Fruit fly (Drosophila melanogaster) whole organism, embryonic: ENCODE results near the gene CG14995.

ENCODE experiments used
- BtbVII ChIP-seq: fragments of 200-800 bp; sonication (Bioruptor generic); optimal IDR thresholded peaks from 3 replicates; lab custom pipeline; 2017; ENCODE audit warnings: missing biosample characterization, mild to moderate bottlenecking, missing genetic modification characterization
- CG10321 ChIP-seq: fragments of 200-800 bp; sonication (Bioruptor generic); IDR thresholded peaks from 2 replicates; pipeline ENCODE4 v1.3.6; 2022; ENCODE audit warnings: missing biosample characterization, missing genetic modification characterization
- CG11504 ChIP-seq: fragments of 200-800 bp; sonication (Bioruptor generic); optimal IDR thresholded peaks from 3 replicates; lab custom pipeline; 2019; ENCODE audit warnings: missing biosample characterization, mild to moderate bottlenecking, missing genetic modification characterization, moderate library complexity
- CG12299 ChIP-seq: fragments of 200-800 bp; sonication (Bioruptor generic); optimal IDR thresholded peaks from 2 replicates; lab custom pipeline; 2018; ENCODE audit warnings: missing biosample characterization, mild to moderate bottlenecking, missing genetic modification characterization
- CG12659 ChIP-seq: fragments of 200-800 bp; sonication (Bioruptor generic); optimal IDR thresholded peaks from 3 replicates; lab custom pipeline; 2017; ENCODE audit warnings: mild to moderate bottlenecking, missing biosample characterization, missing genetic modification reagents, missing genetic modification characterization
- CG13624 ChIP-seq: fragments of 200-800 bp; sonication (Bioruptor generic); optimal IDR thresholded peaks from 2 replicates; lab custom pipeline; 2016; ENCODE audit warnings: missing biosample characterization, missing genetic modification characterization
- CG15269 ChIP-seq: fragments of 200-800 bp; sonication (Bioruptor generic); optimal IDR thresholded peaks from 2 replicates; lab custom pipeline; 2018; ENCODE audit warnings: missing biosample characterization, mild to moderate bottlenecking, missing genetic modification characterization, moderate library complexity
- CG31365 ChIP-seq: fragments of 200-800 bp; sonication (Bioruptor generic); optimal IDR thresholded peaks from 2 replicates; lab custom pipeline; 2018; ENCODE audit warnings: missing biosample characterization, mild to moderate bottlenecking, missing genetic modification characterization
- CG7271 ChIP-seq: fragments of 200-800 bp; sonication (Bioruptor generic); optimal IDR thresholded peaks from 2 replicates; lab custom pipeline; 2018; ENCODE audit warnings: missing biosample characterization, mild to moderate bottlenecking, missing genetic modification characterization, moderate library complexity
- CG7839 ChIP-seq: fragments of 200-800 bp; sonication (Bioruptor generic); optimal IDR thresholded peaks from 3 replicates; lab custom pipeline; 2018; ENCODE audit warnings: missing biosample characterization, mild to moderate bottlenecking, missing genetic modification characterization, moderate library complexity
- CG7987 ChIP-seq: fragments of 200-800 bp; sonication (Bioruptor generic); optimal IDR thresholded peaks from 2 replicates; lab custom pipeline; 2018; ENCODE audit warnings: missing biosample characterization, mild to moderate bottlenecking, missing genetic modification characterization, moderate library complexity
- CG8944 ChIP-seq: fragments of 200-800 bp; sonication (Bioruptor generic); optimal IDR thresholded peaks from 3 replicates; lab custom pipeline; 2016; ENCODE audit warnings: missing biosample characterization, missing genetic modification characterization
- CG9797 ChIP-seq: fragments of 200-800 bp; sonication (Bioruptor generic); optimal IDR thresholded peaks from 3 replicates; lab custom pipeline; 2018; ENCODE audit warnings: missing biosample characterization, mild to moderate bottlenecking, missing genetic modification characterization
- CG9876 ChIP-seq: fragments of 200-800 bp; sonication (Bioruptor generic); optimal IDR thresholded peaks from 2 replicates; lab custom pipeline; 2016; ENCODE audit warnings: missing biosample characterization, missing genetic modification characterization
- Chrac-16 ChIP-seq: fragments of 200-800 bp; sonication (Bioruptor generic); optimal IDR thresholded peaks from 3 replicates; lab custom pipeline; 2016; ENCODE audit warnings: missing biosample characterization, missing genetic modification characterization
- D19B ChIP-seq: fragments of 200-800 bp; sonication (Bioruptor generic); optimal IDR thresholded peaks from 2 replicates; lab custom pipeline; 2017; ENCODE audit warnings: missing biosample characterization, mild to moderate bottlenecking, missing genetic modification characterization
- Dfd ChIP-seq, 2 experiments: fragments of >200 bp; optimal IDR thresholded peaks; 2 replicates each; lab custom pipeline; 2017; ENCODE audit warnings: missing biosample characterization in 2 of 2, missing genetic modification characterization in 2 of 2
- Dref ChIP-seq: fragments of 200-800 bp; sonication (Bioruptor generic); IDR thresholded peaks from 2 replicates; pipeline ENCODE4 v1.3.6; 2022; ENCODE audit warnings: missing biosample characterization, missing genetic modification characterization
- Hmr ChIP-seq: fragments of 200-800 bp; sonication (Bioruptor generic); optimal IDR thresholded peaks from 3 replicates; lab custom pipeline; 2017; ENCODE audit warnings: mild to moderate bottlenecking, missing biosample characterization, missing genetic modification reagents, missing genetic modification characterization
- Lim3 ChIP-seq: fragments of 200-800 bp; sonication (Bioruptor generic); IDR thresholded peaks from 2 replicates; pipeline ENCODE4 v1.3.6; 2022; ENCODE audit warnings: missing biosample characterization, missing genetic modification characterization
- Med ChIP-seq: fragments of 200-800 bp; sonication (Bioruptor generic); peaks from one replicate; lab custom pipeline; 2016; ENCODE audit warnings: missing biosample characterization, missing genetic modification characterization, mild to moderate bottlenecking, inconsistent platforms, moderate library complexity
- Oaz ChIP-seq: fragments of 200-800 bp; sonication (Bioruptor generic); IDR thresholded peaks from 2 replicates; pipeline ENCODE4 v1.3.6; 2022; ENCODE audit warnings: missing biosample characterization, missing genetic modification characterization
- Taf1 ChIP-seq: fragments of 200-800 bp; sonication (Bioruptor generic); IDR thresholded peaks from 2 replicates; pipeline ENCODE4 v1.3.6; 2022; ENCODE audit warnings: missing biosample characterization, missing genetic modification characterization
- Vsx1 ChIP-seq: fragments of 200-800 bp; sonication (Bioruptor generic); optimal IDR thresholded peaks from 2 replicates; lab custom pipeline; 2017; ENCODE audit warnings: missing biosample characterization, mild to moderate bottlenecking, missing genetic modification characterization, missing genetic modification reagents
- amos ChIP-seq: fragments of 200-800 bp; sonication (Bioruptor generic); IDR thresholded peaks from 2 replicates; pipeline ENCODE4 v1.3.6; 2022; ENCODE audit warnings: missing biosample characterization, missing genetic modification characterization; ENCODE audit not compliant: partially characterized antibody
- ato ChIP-seq: fragments of 200-800 bp; sonication (Bioruptor generic); IDR thresholded peaks from 2 replicates; pipeline ENCODE4 v1.3.6; 2022; ENCODE audit warnings: missing biosample characterization, missing genetic modification characterization; ENCODE audit not compliant: partially characterized antibody
- chinmo ChIP-seq: fragments of 200-800 bp; sonication (Bioruptor generic); IDR thresholded peaks from 4 replicates; pipeline ENCODE4 v1.3.6; 2022; ENCODE audit warnings: missing biosample characterization, missing genetic modification characterization; ENCODE audit not compliant: partially characterized antibody
- chm ChIP-seq: fragments of 200-800 bp; sonication (Bioruptor generic); IDR thresholded peaks from 2 replicates; pipeline ENCODE4 v1.3.6; 2022; ENCODE audit warnings: missing biosample characterization, missing genetic modification characterization
- crc ChIP-seq: fragments of 200-800 bp; sonication (Bioruptor generic); optimal IDR thresholded peaks from 2 replicates; lab custom pipeline; 2016; ENCODE audit warnings: missing biosample characterization, missing genetic modification characterization
- croc ChIP-seq: fragments of 200-800 bp; sonication (Bioruptor generic); conservative IDR thresholded peaks from 3 replicates; pipeline ENCODE4 v1.3.6; 2022; ENCODE audit warnings: missing biosample characterization, missing genetic modification characterization
- dmrt99B ChIP-seq: fragments of 200-800 bp; sonication (Bioruptor generic); optimal IDR thresholded peaks from 2 replicates; lab custom pipeline; 2018; ENCODE audit warnings: missing biosample characterization, mild to moderate bottlenecking, missing genetic modification characterization, moderate library complexity
- ems ChIP-seq: fragments of 200-800 bp; sonication (Bioruptor generic); optimal IDR thresholded peaks from 3 replicates; lab custom pipeline; 2016; ENCODE audit warnings: missing biosample characterization, missing genetic modification characterization
- fd96Cb ChIP-seq: fragments of 200-800 bp; sonication (Bioruptor generic); optimal IDR thresholded peaks from 2 replicates; lab custom pipeline; 2018; ENCODE audit warnings: missing biosample characterization, mild to moderate bottlenecking, missing genetic modification characterization, moderate library complexity
- gt ChIP-seq: fragments of 200-800 bp; sonication (Bioruptor generic); IDR thresholded peaks from 2 replicates; pipeline ENCODE4 v1.3.6; 2022; ENCODE audit warnings: missing biosample characterization, missing genetic modification characterization
- ham ChIP-seq: fragments of 200-800 bp; sonication (Bioruptor generic); IDR thresholded peaks from 2 replicates; pipeline ENCODE4 v1.3.6; 2022; ENCODE audit warnings: missing biosample characterization, missing genetic modification characterization
- hkb ChIP-seq, 2 experiments: fragments of 200-800 bp in 1 of 2; fragments of >200 bp in 1 of 2; sonication (Bioruptor generic) in 1 of 2; IDR thresholded peaks in 1 of 2; optimal IDR thresholded peaks in 1 of 2; 2 replicates each; pipeline versions ENCODE4 v1.3.6 to Lab custom; 2017 to 2022; ENCODE audit warnings: missing biosample characterization in 1 of 2, missing genetic modification characterization in 1 of 2
- ind ChIP-seq: fragments of 200-800 bp; sonication (Bioruptor generic); optimal IDR thresholded peaks from 3 replicates; lab custom pipeline; 2016; ENCODE audit warnings: missing biosample characterization, missing genetic modification characterization
- nom ChIP-seq: fragments of 200-800 bp; sonication (Bioruptor generic); optimal IDR thresholded peaks from 2 replicates; lab custom pipeline; 2017; ENCODE audit warnings: missing biosample characterization, missing genetic modification characterization, mild to moderate bottlenecking, moderate library complexity, missing genetic modification reagents
- odd ChIP-seq: fragments of 200-800 bp; sonication (Bioruptor generic); optimal IDR thresholded peaks from 2 replicates; lab custom pipeline; 2017; ENCODE audit warnings: missing biosample characterization, mild to moderate bottlenecking, missing genetic modification characterization
- onecut ChIP-seq: fragments of 200-800 bp; sonication (Bioruptor generic); IDR thresholded peaks from 2 replicates; pipeline ENCODE4 v1.3.6; 2022; ENCODE audit warnings: missing biosample characterization, missing genetic modification characterization
- pan ChIP-seq, 4 experiments: fragments of >200 bp in 3 of 4; fragments of 200-800 bp in 1 of 4; sonication (Bioruptor generic) in 1 of 4; optimal IDR thresholded peaks in 3 of 4; IDR thresholded peaks in 1 of 4; 2 replicates each; pipeline versions ENCODE4 v1.3.6 to Lab custom; 2017 to 2022; ENCODE audit warnings: missing biosample characterization in 2 of 4, missing genetic modification characterization in 2 of 4, mixed read lengths in 1 of 4
- pum ChIP-seq: fragments of 200-800 bp; sonication (Bioruptor generic); optimal IDR thresholded peaks from 2 replicates; lab custom pipeline; 2016; ENCODE audit warnings: missing biosample characterization, missing genetic modification characterization
- ranshi ChIP-seq: fragments of 200-800 bp; sonication (Bioruptor generic); IDR thresholded peaks from 2 replicates; pipeline ENCODE4 v1.3.6; 2022; ENCODE audit warnings: missing biosample characterization, missing genetic modification characterization
- salm ChIP-seq: fragments of 200-800 bp; sonication (Bioruptor generic); optimal IDR thresholded peaks from 2 replicates; lab custom pipeline; 2018; ENCODE audit warnings: missing biosample characterization, mild to moderate bottlenecking, missing genetic modification characterization
- sens ChIP-seq: fragments of 200-800 bp; sonication (Bioruptor generic); peaks from one replicate; lab custom pipeline; 2016; ENCODE audit warnings: missing biosample characterization, missing genetic modification characterization
- shn ChIP-seq: fragments of 200-800 bp; sonication (Bioruptor generic); optimal IDR thresholded peaks from 3 replicates; lab custom pipeline; 2016; ENCODE audit warnings: missing biosample characterization, missing genetic modification characterization
- slou ChIP-seq: fragments of 200-800 bp; sonication (Bioruptor generic); optimal IDR thresholded peaks from 3 replicates; lab custom pipeline; 2016; ENCODE audit warnings: missing biosample characterization, missing genetic modification characterization
- tap ChIP-seq: fragments of 200-800 bp; optimal IDR thresholded peaks from 3 replicates; lab custom pipeline; 2019; ENCODE audit warnings: missing biosample characterization, mild to moderate bottlenecking, missing genetic modification characterization, moderate library complexity

CG14995 gene

DNA sequence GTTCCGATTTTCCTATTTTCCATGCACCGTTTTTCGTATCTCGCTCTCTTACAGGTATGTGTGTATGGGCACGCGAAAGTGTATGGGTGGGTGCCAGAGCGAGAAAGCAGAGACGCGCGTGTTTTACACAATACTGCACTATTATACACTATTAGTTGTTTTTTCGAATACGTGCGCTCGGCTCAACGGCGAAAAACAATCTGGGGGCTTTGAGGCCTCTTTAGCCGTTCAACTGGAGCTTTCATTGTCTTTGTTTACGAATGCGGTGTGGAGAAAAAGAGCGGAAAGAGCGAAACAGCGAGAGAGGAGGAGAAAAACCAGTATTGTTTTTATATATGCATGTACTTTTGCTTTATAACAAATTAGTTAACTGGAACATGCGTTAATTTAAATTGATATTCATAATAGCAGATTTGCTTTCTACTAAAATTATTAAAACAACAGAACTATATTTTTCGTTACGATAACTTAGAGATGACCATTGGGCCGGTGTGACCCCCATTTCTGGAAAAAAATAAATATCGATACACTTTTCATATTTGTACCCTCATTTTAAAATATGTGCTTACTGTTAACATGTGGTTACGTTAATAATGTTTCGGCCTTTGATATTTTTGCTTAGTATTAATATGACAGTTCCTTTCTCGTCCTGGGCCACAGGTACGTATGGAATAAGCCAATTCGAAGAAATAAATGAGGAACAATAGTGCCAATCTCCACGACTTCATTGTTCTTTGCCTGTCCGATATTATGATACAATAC lies at the start of gene CG14995 (continued):
- peak; percentile 11 for TF ChIP-seq CG12659 (GFP tag; lab: Kevin White, UChicago)
- TF ChIP-seq crc = no peak
- no peak for TF ChIP-seq CG8944 (GFP tag; lab: Kevin White, UChicago)
- TF ChIP-seq CG9797 = no peak
- peak; percentile 64 for TF ChIP-seq CG12299 (tag; lab: Kevin White, UChicago)
- TF ChIP-seq shn (GFP tag; lab: Kevin White, UChicago) = no peak
- TF ChIP-seq CG31365 (tag; lab: Kevin White, UChicago) = peak; percentile 48
- peak; percentile 74; the same call in 1 of the 2 replicates for TF ChIP-seq chm
- no peak for TF ChIP-seq CG7271 (tag; lab: Kevin White, UChicago)
- TF ChIP-seq BtbVII (GFP tag; lab: Kevin White, UChicago) = peak; percentile 79
- no peak for TF ChIP-seq Chrac-16 (GFP tag; lab: Kevin White, UChicago)
- peak; percentile 78 for TF ChIP-seq Dref (GFP tag; lab: Robert Waterston, UW)
- TF ChIP-seq CG10321 (GFP tag; lab: Robert Waterston, UW) = 0 out of 2 replicates have a peak, but pooled peaks have one; percentile 10
- peak; percentile 14 for TF ChIP-seq odd
- TF ChIP-seq onecut (GFP tag; lab: Robert Waterston, UW) = no peak
- no peak for TF ChIP-seq slou
- no peak for TF ChIP-seq CG15269 (tag; lab: Kevin White, UChicago)
- peak; percentile 45 for TF ChIP-seq Hmr
- no peak for TF ChIP-seq CG13624 (GFP tag; lab: Kevin White, UChicago)
- peak; percentile 35 for TF ChIP-seq tap (tag; lab: Kevin White, UChicago)
- TF ChIP-seq ato (GFP tag; lab: Robert Waterston, UW) = peak; percentile 33; the same call in 1 of the 2 replicates
- peak; percentile 4 for TF ChIP-seq CG7839 (tag; lab: Kevin White, UChicago)
- TF ChIP-seq CG11504 (tag; lab: Kevin White, UChicago) = peak; percentile 14
- no peak for TF ChIP-seq CG9876
- no peak for TF ChIP-seq croc (GFP tag; lab: Robert Waterston, UW)
- peak; percentile 21 for TF ChIP-seq dmrt99B (tag; lab: Kevin White, UChicago)

DNA sequence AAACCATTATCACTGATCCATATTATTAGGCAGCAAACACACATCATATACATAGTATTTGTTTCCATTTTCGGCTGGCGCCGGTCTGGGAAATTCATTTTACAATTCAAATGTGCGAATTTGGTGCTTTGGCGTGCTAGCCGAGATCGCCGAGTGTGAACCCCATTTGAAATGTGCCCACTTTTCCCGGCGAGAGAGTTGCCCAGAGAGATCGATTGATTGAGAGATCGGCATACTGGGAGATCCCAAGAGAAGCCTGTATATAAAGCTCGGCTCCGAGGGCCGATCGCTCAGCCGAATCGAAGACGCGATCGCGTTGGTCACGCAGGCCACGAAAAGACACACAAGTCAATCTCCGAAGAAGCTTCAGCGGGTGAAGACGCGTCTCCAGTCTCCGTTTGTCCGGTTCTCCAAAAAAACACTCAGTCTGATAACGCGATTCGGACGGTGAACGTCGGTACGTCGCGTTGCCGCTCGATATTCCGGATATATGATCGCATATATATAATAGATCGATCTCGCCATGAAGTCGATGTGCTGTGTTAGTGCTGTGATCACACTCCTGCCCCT lies 45.4 kb upstream of the CG14995 start, which contains the start of gene CG1299:
Gene CG1299, plus strand, starts transcription at position 291 of the 570 bp plus-strand sequence.
- no peak for TF ChIP-seq Taf1 (GFP tag; lab: Robert Waterston, UW)
- TF ChIP-seq amos (GFP tag; lab: Robert Waterston, UW) = peak; percentile 13; the same call in 1 of the 2 replicates
- TF ChIP-seq fd96Cb (tag; lab: Kevin White, UChicago) = no peak
- no peak for TF ChIP-seq pum
- TF ChIP-seq salm = no peak
- peak; percentile 4 for TF ChIP-seq sens
- no peak for TF ChIP-seq CG7987 (GFP tag; lab: Kevin White, UChicago)
- no peak for TF ChIP-seq hkb (optimal IDR thresholded peaks at IDR 0.05; lab: Kevin White, UChicago)
- TF ChIP-seq hkb (GFP tag; IDR thresholded peaks at IDR 0.05; lab: Robert Waterston, UW) = no peak
- TF ChIP-seq chinmo (GFP tag; lab: Robert Waterston, UW) = peak; percentile 76; the same call in 3 of the 4 replicates
- no peak for TF ChIP-seq pan (optimal IDR thresholded peaks at IDR 0.05; lab: Kevin White, UChicago)
- no peak for TF ChIP-seq pan (GFP tag; optimal IDR thresholded peaks at IDR 0.05 in 1 of 2, IDR thresholded peaks at IDR 0.05 in 1 of 2)
- no peak for TF ChIP-seq ind (GFP tag; lab: Kevin White, UChicago)
- TF ChIP-seq gt = no peak
- no peak for TF ChIP-seq Chrac-16 (GFP tag; lab: Kevin White, UChicago)
- TF ChIP-seq Oaz = no peak
- no peak for TF ChIP-seq Dfd (GFP tag; optimal IDR thresholded peaks at IDR 0.05; lab: Kevin White, UChicago)
- peak; percentile 73 for TF ChIP-seq Med (GFP tag; lab: Kevin White, UChicago)
- TF ChIP-seq Lim3 (GFP tag; lab: Robert Waterston, UW) = no peak
- no peak for TF ChIP-seq Vsx1 (GFP tag; lab: Kevin White, UChicago)
- TF ChIP-seq ranshi (GFP tag; lab: Robert Waterston, UW) = no peak
- peak; percentile 38 for TF ChIP-seq nom
- TF ChIP-seq D19B (GFP tag; lab: Kevin White, UChicago) = no peak
- no peak for TF ChIP-seq ems (GFP tag; lab: Kevin White, UChicago)
- 0 out of 2 replicates have a peak, but pooled peaks have one; percentile 31 for TF ChIP-seq ham (GFP tag; lab: Robert Waterston, UW)
